Fruit fly (Drosophila melanogaster) whole organism: Measurements from ENCODE around the gene Wdr59.

ENCODE experiments used
- CG8478 ChIP-seq: fragments of >200 bp; optimal IDR thresholded peaks from 2 replicates; lab custom pipeline; 2018; ENCODE audit warnings: inconsistent platforms
- psq ChIP-seq: fragments of >200 bp; optimal IDR thresholded peaks from 2 replicates; lab custom pipeline; 2017
- usp ChIP-seq: fragments of >200 bp; optimal IDR thresholded peaks from 2 replicates; lab custom pipeline; 2017; ENCODE audit warnings: missing biosample characterization, missing genetic modification characterization, mixed read lengths

- TF ChIP-seq usp (GFP tag; lab: Kevin White, UChicago) (no peak), CG8478 (no peak), psq (lab: Kevin White, UChicago) (no peak)
Observed at dm6 chr2L:11066887-11067459, 24.3 kb upstream of the Wdr59 start, which contains the start of gene Samuel.
